Worm (Caenorhabditis elegans): ENCODE measurements around the gene pigx-1.

- TF ChIP-seq unc-39 (tag; optimal IDR thresholded peaks at IDR 0.05), result no peak
- no peak for TF ChIP-seq unc-62 (GFP tag; optimal IDR thresholded peaks at IDR 0.05)
- no peak for TF ChIP-seq tbx-8 (GFP tag; optimal IDR thresholded peaks at IDR 0.05)
- TF ChIP-seq mep-1 (tag; optimal IDR thresholded peaks at IDR 0.05), result no peak
- TF ChIP-seq elt-3 (tag; optimal IDR thresholded peaks at IDR 0.05), result no peak
- TF ChIP-seq pha-4 (tag; optimal IDR thresholded peaks at IDR 0.05), result no peak
- TF ChIP-seq snpc-4 (tag; optimal IDR thresholded peaks at IDR 0.05), result no peak
- TF ChIP-seq ceh-39 (tag; optimal IDR thresholded peaks at IDR 0.05), result no peak
- no peak for TF ChIP-seq ztf-11 (tag; optimal IDR thresholded peaks at IDR 0.05)
- TF ChIP-seq ham-2 (GFP tag; optimal IDR thresholded peaks at IDR 0.05), result no peak
- no peak for TF ChIP-seq nhr-28 (tag; optimal IDR thresholded peaks at IDR 0.05)
- no peak for TF ChIP-seq lsy-2 (tag; optimal IDR thresholded peaks at IDR 0.05)
These were observed 36.1 kb downstream of the pigx-1 start for ce11 chrX:1060705-1061104.
